Worm (Caenorhabditis elegans): ENCODE measurements around the gene idpc-6.

DNA sequence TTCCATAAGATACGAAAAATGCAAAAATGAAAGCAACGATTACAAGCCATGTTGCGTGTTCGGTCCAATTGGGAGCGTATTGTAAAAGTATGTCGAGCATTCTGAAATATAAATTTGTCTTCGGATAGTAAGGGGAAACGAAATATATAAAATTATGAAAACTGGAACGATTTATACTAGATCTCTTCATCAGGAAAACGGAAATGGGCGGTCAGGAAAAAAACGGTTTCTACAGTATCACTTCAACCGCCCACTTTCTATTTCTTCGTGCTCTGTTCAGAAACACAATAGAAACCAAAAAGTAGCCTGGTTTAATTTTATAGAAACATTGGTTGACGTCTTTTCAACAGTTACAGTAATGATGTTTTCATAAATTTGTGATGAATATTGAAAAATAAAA lies 41.6 kb downstream of the idpc-6 start, which contains the start of gene pitr-4:
- TF ChIP-seq ceh-13 (GFP tag; optimal IDR thresholded peaks at IDR 0.05) (no peak), ama-1 (optimal IDR thresholded peaks at IDR 0.05) (no peak), pes-1 (GFP tag; IDR thresholded peaks at IDR 0.05) (no peak), flt-1 (GFP tag; IDR thresholded peaks at IDR 0.05) (no peak), tra-4 (tag; optimal IDR thresholded peaks at IDR 0.05) (no peak), ceh-36 (tag; optimal IDR thresholded peaks at IDR 0.05) (no peak), tbx-37 (GFP tag; conservative IDR thresholded peaks at IDR 0.05) (no peak), sea-1 (GFP tag; conservative IDR thresholded peaks at IDR 0.05) (no peak), aly-1 (tag; optimal IDR thresholded peaks at IDR 0.05) (no peak)

All from whole organism, early embryonic.